Fruit fly (Drosophila melanogaster) whole organism: Measurements from ENCODE around the gene Polr2B.

Experiments used
- CG8478 ChIP-seq: fragments of >200 bp; optimal IDR thresholded peaks from 2 replicates; lab custom pipeline; 2018; ENCODE audit warnings: inconsistent platforms
- psq ChIP-seq: fragments of >200 bp; optimal IDR thresholded peaks from 2 replicates; lab custom pipeline; 2017
- usp ChIP-seq: fragments of >200 bp; optimal IDR thresholded peaks from 2 replicates; lab custom pipeline; 2017; ENCODE audit warnings: missing biosample characterization, missing genetic modification characterization, mixed read lengths

DNA sequence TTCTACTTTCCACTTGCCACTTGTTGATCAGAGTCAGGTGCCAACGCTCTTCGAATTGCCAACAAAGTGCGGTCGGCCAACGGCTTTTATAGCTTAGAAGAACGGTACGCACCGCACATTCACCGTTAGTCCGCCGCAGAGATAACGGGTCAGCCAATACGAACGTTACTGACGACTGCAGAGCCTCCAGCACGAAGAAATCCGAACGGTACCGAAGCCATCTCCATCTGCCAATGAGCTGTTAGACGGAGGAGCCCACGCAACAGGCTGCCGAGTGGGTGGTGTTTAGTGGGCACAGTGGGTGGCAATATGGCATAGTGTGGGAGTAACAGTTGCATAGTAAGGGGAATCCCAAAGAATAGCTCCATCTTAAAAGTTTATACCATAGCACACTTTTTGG lies 28.8 kb upstream of the Polr2B start, which contains the start of gene CCHa1:
- TF ChIP-seq CG8478 (lab: Kevin White, UChicago) (no peak), usp (GFP tag; lab: Kevin White, UChicago) (no peak), psq (lab: Kevin White, UChicago) (no peak)
